Fruit fly (Drosophila melanogaster): Measurements from ENCODE around the gene stas.

- TF ChIP-seq CG8478 (optimal IDR thresholded peaks at IDR 0.05) (no peak), EcR (GFP tag; optimal IDR thresholded peaks at IDR 0.05) (no peak), Dll (optimal IDR thresholded peaks at IDR 0.05) (no peak), usp (GFP tag; optimal IDR thresholded peaks at IDR 0.05) (no peak), psq (optimal IDR thresholded peaks at IDR 0.05) (no peak), pan (optimal IDR thresholded peaks at IDR 0.05) (no peak)
Measured at dm6 chrX:17588565-17588964, 39.1 kb downstream of the stas start, which contains the start of gene CG12992.
